Fruit fly (Drosophila melanogaster) whole organism, embryonic: ENCODE results near the gene CG12299.

Experiments used
- CG15011 ChIP-seq: fragments of 200-800 bp; sonication (Bioruptor generic); optimal IDR thresholded peaks from 3 replicates; lab custom pipeline; 2018; ENCODE audit warnings: missing biosample characterization, mild to moderate bottlenecking, missing genetic modification characterization
- CG5245 ChIP-seq: fragments of 200-800 bp; sonication (Bioruptor generic); optimal IDR thresholded peaks from 3 replicates; lab custom pipeline; 2016; ENCODE audit warnings: missing biosample characterization, missing genetic modification characterization
- CkIIα-i1 ChIP-seq: fragments of 200-800 bp; sonication (Bioruptor generic); IDR thresholded peaks from 2 replicates; pipeline ENCODE4 v1.3.6; 2022; ENCODE audit warnings: missing biosample characterization, missing genetic modification characterization
- HHEX ChIP-seq: fragments of 200-800 bp; sonication (Bioruptor generic); optimal IDR thresholded peaks from 3 replicates; lab custom pipeline; 2017; ENCODE audit warnings: missing biosample characterization, mild to moderate bottlenecking, missing genetic modification characterization, missing genetic modification reagents
- YL-1 ChIP-seq: fragments of 200-800 bp; sonication (Bioruptor generic); optimal IDR thresholded peaks from 3 replicates; lab custom pipeline; 2017; ENCODE audit warnings: missing biosample characterization, mild to moderate bottlenecking, missing genetic modification characterization
- br ChIP-seq: fragments of >200 bp; optimal IDR thresholded peaks from 2 replicates; lab custom pipeline; 2017
- corto ChIP-seq: fragments of 200-800 bp; sonication (Bioruptor generic); optimal IDR thresholded peaks from 2 replicates; lab custom pipeline; 2016; ENCODE audit warnings: missing biosample characterization, mild to moderate bottlenecking, missing genetic modification characterization, moderate library complexity
- crc ChIP-seq: fragments of 200-800 bp; sonication (Bioruptor generic); optimal IDR thresholded peaks from 2 replicates; lab custom pipeline; 2016; ENCODE audit warnings: missing biosample characterization, missing genetic modification characterization
- ftz-f1 ChIP-seq: fragments of 200-800 bp; sonication (Bioruptor generic); optimal IDR thresholded peaks from 2 replicates; lab custom pipeline; 2016; ENCODE audit warnings: missing biosample characterization, missing genetic modification characterization
- scrt ChIP-seq: fragments of 200-800 bp; sonication (Bioruptor generic); optimal IDR thresholded peaks from 2 replicates; lab custom pipeline; 2018; ENCODE audit warnings: missing biosample characterization, mild to moderate bottlenecking, missing genetic modification characterization, moderate library complexity
- sqz ChIP-seq: fragments of 200-800 bp; sonication (Bioruptor generic); optimal IDR thresholded peaks from 3 replicates; lab custom pipeline; 2018; ENCODE audit warnings: missing biosample characterization, mild to moderate bottlenecking, missing genetic modification characterization

DNA sequence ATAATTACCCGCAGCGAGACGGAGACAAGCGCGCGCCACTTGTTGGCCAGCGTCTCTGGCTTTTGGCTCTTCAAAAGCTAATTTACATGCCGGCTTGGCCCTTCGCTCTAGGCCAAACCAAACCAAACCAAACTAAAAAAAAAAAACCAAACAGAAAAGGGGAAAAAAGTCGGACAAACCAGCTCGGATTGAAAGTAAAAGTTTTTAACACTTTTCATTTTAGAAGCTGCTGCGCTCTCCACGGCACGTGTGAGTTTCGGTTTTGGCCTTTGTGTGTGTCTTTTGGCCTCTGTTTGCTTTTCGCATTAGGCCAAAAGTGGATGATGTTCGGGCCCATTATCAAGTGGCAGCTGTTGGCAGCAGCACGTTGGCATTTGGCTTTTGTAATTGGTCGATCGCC, 44.1 kb downstream of the CG12299 start:
- TF ChIP-seq CkIIα-i1 (GFP tag; lab: Robert Waterston, UW), result no peak
- TF ChIP-seq HHEX (GFP tag; lab: Kevin White, UChicago), result no peak
- no peak for TF ChIP-seq ftz-f1
- no peak for TF ChIP-seq scrt (GFP tag; lab: Kevin White, UChicago)
- TF ChIP-seq br, result no peak
- TF ChIP-seq YL-1 (GFP tag; lab: Kevin White, UChicago), result no peak
- no peak for TF ChIP-seq CG5245 (GFP tag; lab: Kevin White, UChicago)
- no peak for TF ChIP-seq corto (GFP tag; lab: Kevin White, UChicago)
- TF ChIP-seq crc, result no peak
- TF ChIP-seq sqz, result peak; percentile 20
- TF ChIP-seq CG15011 (GFP tag; lab: Kevin White, UChicago), result no peak
